Worm (Caenorhabditis elegans) whole organism, young adult: ENCODE results near the gene C53A5.17.

Source experiments
- B0261.1 ChIP-seq: sonication (generic microtip); optimal IDR thresholded peaks from 2 replicates; lab custom pipeline; 2016; ENCODE audit warnings: mild to moderate bottlenecking, missing genetic modification characterization, moderate library complexity, missing compliant biosample characterization
- C17E4.6 ChIP-seq: fragments of 200-800 bp; sonication (Bioruptor generic); IDR thresholded peaks from 2 replicates; pipeline ENCODE4 v1.3.6; 2022; ENCODE audit warnings: missing genetic modification reagents, missing genetic modification characterization, missing compliant biosample characterization
- F10E7.11 ChIP-seq: sonication (generic microtip); optimal IDR thresholded peaks from 2 replicates; lab custom pipeline; 2017; ENCODE audit warnings: mild to moderate bottlenecking, missing genetic modification characterization, moderate library complexity, missing compliant biosample characterization
- F55B11.4 ChIP-seq: sonication (generic microtip); optimal IDR thresholded peaks from 2 replicates; lab custom pipeline; 2016; ENCODE audit warnings: missing compliant biosample characterization, missing genetic modification characterization, borderline replicate concordance; ENCODE audit not compliant: insufficient read depth
- T26A5.8 ChIP-seq: sonication (generic microtip); optimal IDR thresholded peaks from 2 replicates; lab custom pipeline; 2016; ENCODE audit warnings: missing genetic modification characterization, missing compliant biosample characterization
- akir-1 ChIP-seq: fragments of 200-800 bp; sonication (Bioruptor generic); optimal IDR thresholded peaks from 2 replicates; lab custom pipeline; 2018; ENCODE audit warnings: mild to moderate bottlenecking, missing genetic modification characterization, moderate library complexity, missing compliant biosample characterization
- atf-7 ChIP-seq: sonication (generic microtip); optimal IDR thresholded peaks from 2 replicates; lab custom pipeline; 2017; ENCODE audit warnings: mild to moderate bottlenecking, missing genetic modification characterization, missing compliant biosample characterization
- athp-1 ChIP-seq: sonication (generic microtip); optimal IDR thresholded peaks from 2 replicates; lab custom pipeline; 2017; ENCODE audit warnings: mild to moderate bottlenecking, missing genetic modification characterization, missing compliant biosample characterization
- attf-6 ChIP-seq: fragments of 200-800 bp; sonication (Bioruptor generic); IDR thresholded peaks from 2 replicates; pipeline ENCODE4 v1.3.6; 2022; ENCODE audit warnings: missing genetic modification reagents, missing genetic modification characterization, missing compliant biosample characterization
- bed-1 ChIP-seq: fragments of 200-800 bp; sonication (Bioruptor generic); IDR thresholded peaks from 2 replicates; pipeline ENCODE4 v1.3.6; 2022; ENCODE audit warnings: missing genetic modification reagents, missing genetic modification characterization, missing compliant biosample characterization
- cebp-2 ChIP-seq: fragments of 200-800 bp; sonication (Bioruptor generic); IDR thresholded peaks from 2 replicates; pipeline ENCODE4 v1.3.6; 2022; ENCODE audit warnings: missing genetic modification characterization, missing compliant biosample characterization
- ceh-27 ChIP-seq: fragments of 200-800 bp; sonication (Bioruptor generic); optimal IDR thresholded peaks from 2 replicates; lab custom pipeline; 2018; ENCODE audit warnings: mild to moderate bottlenecking, missing genetic modification characterization, moderate library complexity, missing compliant biosample characterization
- chd-7 ChIP-seq: sonication (generic microtip); optimal IDR thresholded peaks from 2 replicates; lab custom pipeline; 2016; ENCODE audit warnings: mild to moderate bottlenecking, missing genetic modification characterization, moderate library complexity, missing compliant biosample characterization
- ets-4 ChIP-seq: fragments of 200-800 bp; sonication (Bioruptor generic); optimal IDR thresholded peaks from 2 replicates; lab custom pipeline; 2018; ENCODE audit warnings: mild to moderate bottlenecking, missing genetic modification characterization, missing compliant biosample characterization
- hmg-20 ChIP-seq: fragments of 200-800 bp; sonication (Bioruptor generic); IDR thresholded peaks from 2 replicates; pipeline ENCODE4 v1.3.6; 2022; ENCODE audit warnings: missing genetic modification reagents, missing genetic modification characterization, missing compliant biosample characterization
- hrde-1 ChIP-seq: sonication (generic microtip); optimal IDR thresholded peaks from 2 replicates; lab custom pipeline; 2016; ENCODE audit warnings: missing genetic modification characterization, mild to moderate bottlenecking, missing compliant biosample characterization, moderate library complexity, missing genotype, missing genetic modification reagents, borderline replicate concordance
- let-526 ChIP-seq: fragments of 200-800 bp; sonication (Bioruptor generic); IDR thresholded peaks from 2 replicates; pipeline ENCODE4 v1.3.6; 2022; ENCODE audit warnings: missing genetic modification reagents, missing genetic modification characterization, missing compliant biosample characterization
- lin-40 ChIP-seq: sonication (generic microtip); optimal IDR thresholded peaks from 2 replicates; lab custom pipeline; 2016; ENCODE audit warnings: missing genetic modification characterization, mild to moderate bottlenecking, missing compliant biosample characterization, missing genotype, missing genetic modification reagents
- madf-6 ChIP-seq: fragments of 200-800 bp; sonication (Bioruptor generic); IDR thresholded peaks from 2 replicates; pipeline ENCODE4 v1.3.6; 2022; ENCODE audit warnings: missing genetic modification reagents, missing genetic modification characterization, missing compliant biosample characterization
- mcd-1 ChIP-seq: fragments of 200-800 bp; sonication (Bioruptor generic); IDR thresholded peaks from 2 replicates; pipeline ENCODE4 v1.3.6; 2022; ENCODE audit warnings: missing genetic modification reagents, missing genetic modification characterization, missing compliant biosample characterization
- mxl-1 ChIP-seq: sonication (generic microtip); optimal IDR thresholded peaks from 2 replicates; lab custom pipeline; 2016; ENCODE audit warnings: missing genetic modification characterization, missing compliant biosample characterization
- nfyb-1 ChIP-seq: fragments of 200-800 bp; sonication (Bioruptor generic); IDR thresholded peaks from 2 replicates; pipeline ENCODE4 v1.3.6; 2022; ENCODE audit warnings: missing genetic modification reagents, missing genetic modification characterization, missing compliant biosample characterization
- rpc-1 ChIP-seq, 2 experiments: fragments of 150-350 bp in 1 of 2; sonication (generic microtip) in 1 of 2; optimal IDR thresholded peaks; 2 replicates each; lab custom pipeline; 2014 to 2018; ENCODE audit warnings: missing biosample characterization in 1 of 2, missing genetic modification characterization in 1 of 2, missing genetic modification reagents in 1 of 2, missing genotype in 1 of 2
- sdz-38 ChIP-seq: sonication (generic microtip); optimal IDR thresholded peaks from 2 replicates; lab custom pipeline; 2016; ENCODE audit warnings: missing genotype, missing genetic modification characterization, missing compliant biosample characterization
- sea-2 ChIP-seq: fragments of 200-800 bp; sonication (Bioruptor generic); IDR thresholded peaks from 2 replicates; pipeline ENCODE4 v1.3.6; 2022; ENCODE audit warnings: missing genetic modification characterization, missing compliant biosample characterization
- snpc-1.3 ChIP-seq: sonication (generic microtip); optimal IDR thresholded peaks from 2 replicates; lab custom pipeline; 2017; ENCODE audit warnings: missing genetic modification characterization, mild to moderate bottlenecking, missing compliant biosample characterization, antibody characterized with exemption, moderate library complexity, missing genotype, missing genetic modification reagents; ENCODE audit not compliant: insufficient read depth
- snpc-3.4 ChIP-seq: sonication (generic microtip); optimal IDR thresholded peaks from 2 replicates; lab custom pipeline; 2017; ENCODE audit warnings: missing genetic modification characterization, mild to moderate bottlenecking, missing compliant biosample characterization, antibody characterized with exemption, moderate library complexity, missing genotype, missing genetic modification reagents
- xnd-1 ChIP-seq: sonication (generic microtip); optimal IDR thresholded peaks from 2 replicates; lab custom pipeline; 2016; ENCODE audit warnings: missing genotype, missing genetic modification reagents, missing genetic modification characterization, missing compliant biosample characterization
- ztf-25 ChIP-seq: fragments of 200-800 bp; sonication (Bioruptor generic); IDR thresholded peaks from 2 replicates; pipeline ENCODE4 v1.3.6; 2022; ENCODE audit warnings: missing genetic modification reagents, missing genetic modification characterization, missing compliant biosample characterization

The C53A5.17 gene

DNA sequence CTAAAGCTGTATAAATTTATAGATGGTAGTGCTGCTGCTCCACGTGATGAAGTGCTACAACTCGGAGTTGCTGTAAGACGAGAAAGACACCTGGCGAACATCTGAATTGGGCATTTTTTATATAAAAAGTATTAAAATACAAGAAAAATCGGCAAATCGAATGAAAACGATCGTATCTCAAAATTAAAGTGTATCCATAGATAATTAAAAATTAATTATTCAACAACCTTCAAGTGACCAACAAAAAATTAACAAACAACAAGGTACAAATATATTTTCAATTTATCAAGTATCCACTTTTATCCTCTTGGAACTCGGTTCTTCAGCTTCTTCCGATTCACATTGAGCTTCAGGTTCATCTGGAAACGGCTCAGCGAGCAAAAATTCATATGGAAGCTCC is 1.6 kb downstream of the C53A5.17 start, which contains the start of gene R02D5.8 (continued):
- TF ChIP-seq C17E4.6, result no peak

- no peak for TF ChIP-seq F55B11.4 (tag; lab: Kevin White, UChicago)
- TF ChIP-seq rpc-1 (optimal IDR thresholded peaks at IDR 0.05; lab: Kevin White, UChicago), result no peak
- TF ChIP-seq rpc-1 (tag; optimal IDR thresholded peaks at IDR 0.05; lab: Kevin White, UChicago), result no peak
- TF ChIP-seq bed-1, result no peak
- TF ChIP-seq F10E7.11 (tag; lab: Kevin White, UChicago), result no peak
- TF ChIP-seq snpc-3.4 (tag; lab: Kevin White, UChicago), result no peak
- TF ChIP-seq xnd-1 (tag; lab: Kevin White, UChicago), result no peak
These were observed 2.9 kb downstream of the C53A5.17 start, which contains the start of gene R02D5.6 for ce11 chrV:14518010-14518409. Gene R02D5.6 (minus strand): TSS chrV:14518110.

DNA sequence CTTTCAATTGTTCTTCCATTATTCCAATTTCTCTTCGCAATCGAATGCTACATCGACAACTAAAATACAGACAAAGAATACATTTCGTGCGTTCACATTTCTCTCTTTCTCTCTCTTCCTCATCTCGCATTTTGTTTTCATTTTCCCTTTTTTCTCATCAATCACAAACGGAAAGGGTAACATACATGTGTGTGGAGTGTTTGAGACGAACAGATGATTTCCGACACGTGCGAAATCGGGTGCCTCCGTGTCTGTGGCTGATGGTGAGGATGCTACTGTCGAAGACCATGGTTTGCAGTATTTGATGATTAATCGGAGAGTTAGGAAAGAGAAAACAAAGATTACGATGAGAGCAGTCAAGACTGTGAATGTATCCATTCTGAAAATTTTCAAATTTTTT is 10.2 kb downstream of the C53A5.17 start, which contains the start of gene R02D5.9:
Gene R02D5.9 (minus strand): TSS at position 378 of the 400 bp plus-strand sequence.
- TF ChIP-seq snpc-1.3 (tag; lab: Kevin White, UChicago), result no peak
- no peak for TF ChIP-seq sea-2 (GFP tag; lab: Robert Waterston, UW)
- no peak for TF ChIP-seq cebp-2 (GFP tag; lab: Robert Waterston, UW)
- no peak for TF ChIP-seq atf-7 (tag; lab: Kevin White, UChicago)
- TF ChIP-seq akir-1 (GFP tag; lab: Kevin White, UChicago), result no peak
- no peak for TF ChIP-seq T26A5.8
- TF ChIP-seq hrde-1 (tag; lab: Kevin White, UChicago), result no peak
- no peak for TF ChIP-seq mcd-1 (GFP tag; lab: Robert Waterston, UW)
- TF ChIP-seq madf-6 (GFP tag; lab: Robert Waterston, UW), result no peak
- TF ChIP-seq snpc-3.4 (tag; lab: Kevin White, UChicago), result no peak
- no peak for TF ChIP-seq sdz-38
- no peak for TF ChIP-seq chd-7 (tag; lab: Kevin White, UChicago)
- TF ChIP-seq ceh-27 (GFP tag; lab: Kevin White, UChicago), result no peak
- TF ChIP-seq attf-6, result no peak
- TF ChIP-seq athp-1, result no peak
- TF ChIP-seq ets-4 (GFP tag; lab: Kevin White, UChicago), result no peak
- TF ChIP-seq lin-40, result no peak
- TF ChIP-seq mxl-1 (tag; lab: Kevin White, UChicago), result no peak
- no peak for TF ChIP-seq let-526 (GFP tag; lab: Robert Waterston, UW)

- TF ChIP-seq nfyb-1 (GFP tag; lab: Robert Waterston, UW) (no peak), hmg-20 (GFP tag; lab: Robert Waterston, UW) (no peak)
These were observed 12.3 kb downstream of the C53A5.17 start for ce11 chrV:14508556-14508955.

ce11 chrV:14508005-14508521 is 12.8 kb downstream of the C53A5.17 start, which contains the start of gene R02D5.1:
Gene R02D5.1 (plus strand): TSS chrV:14508249.
- TF ChIP-seq ztf-25 (0 out of 2 replicates have a peak, but pooled peaks have one; percentile 48), B0261.1 (tag; lab: Kevin White, UChicago) (no peak)
- TF ChIP-seq, all 124 proteins: peak for 1
